Worm (Caenorhabditis elegans) whole organism, L4 larva: Measurements from ENCODE around the gene rsks-1.

ENCODE experiments used
- Y48G9A.11 ChIP-seq: fragments of 200-800 bp; sonication (Bioruptor generic); IDR thresholded peaks from 2 replicates; pipeline ENCODE4 v1.3.6; 2022; ENCODE audit warnings: missing genetic modification reagents, missing genetic modification characterization, missing compliant biosample characterization
- Y5F2A.4 ChIP-seq: fragments of 200-800 bp; sonication (Bioruptor generic); optimal IDR thresholded peaks from 2 replicates; lab custom pipeline; 2018; ENCODE audit warnings: mild to moderate bottlenecking, missing genetic modification characterization, missing compliant biosample characterization
- ZK546.5 ChIP-seq, 2 experiments: sonication (generic microtip); optimal IDR thresholded peaks; 2 replicates each; lab custom pipeline; 2017; ENCODE audit warnings: missing biosample characterization in 2 of 2, missing genetic modification characterization in 2 of 2
- aha-1 ChIP-seq: fragments of 150-350 bp; peaks from one replicate; lab custom pipeline; 2014; ENCODE audit warnings: missing biosample characterization, missing genetic modification characterization
- aly-2 ChIP-seq: sonication (generic microtip); optimal IDR thresholded peaks from 2 replicates; lab custom pipeline; 2018; ENCODE audit warnings: missing biosample characterization, missing genetic modification characterization
- ama-1 ChIP-seq: fragments of 150-350 bp; optimal IDR thresholded peaks from 2 replicates; lab custom pipeline; 2014; ENCODE audit warnings: inconsistent platforms, mixed read lengths
- ceh-32 ChIP-seq: sonication (generic microtip); optimal IDR thresholded peaks from 2 replicates; lab custom pipeline; 2016; ENCODE audit warnings: mild to moderate bottlenecking, missing genetic modification characterization, missing compliant biosample characterization; ENCODE audit not compliant: poor library complexity
- cey-2 ChIP-seq: sonication (generic microtip); optimal IDR thresholded peaks from 3 replicates; lab custom pipeline; 2017; ENCODE audit warnings: missing genetic modification characterization, mild to moderate bottlenecking, missing compliant biosample characterization, antibody characterized with exemption, borderline replicate concordance; ENCODE audit not compliant: insufficient read depth
- daf-12 ChIP-seq: fragments of 150-350 bp; optimal IDR thresholded peaks from 2 replicates; lab custom pipeline; 2014; ENCODE audit warnings: missing biosample characterization, missing genetic modification reagents, missing genetic modification characterization
- daf-16 ChIP-seq, 3 experiments: sonication (generic microtip); optimal IDR thresholded peaks; 2 replicates each; lab custom pipeline; 2016 to 2017; ENCODE audit warnings: missing genetic modification characterization in 3 of 3, missing genetic modification reagents in 3 of 3, mild to moderate bottlenecking in 2 of 3, missing compliant biosample characterization in 2 of 3, missing biosample characterization in 1 of 3, moderate library complexity in 1 of 3
- dmd-6 ChIP-seq: fragments of 200-800 bp; sonication (Bioruptor generic); IDR thresholded peaks from 2 replicates; pipeline ENCODE4 v1.3.6; 2022; ENCODE audit warnings: missing genetic modification reagents, missing genetic modification characterization, missing compliant biosample characterization
- dpl-1 ChIP-seq: fragments of 150-350 bp; optimal IDR thresholded peaks from 2 replicates; lab custom pipeline; 2014; ENCODE audit warnings: missing biosample characterization, missing genetic modification reagents, missing genetic modification characterization
- duxl-1 ChIP-seq: sonication (generic microtip); optimal IDR thresholded peaks from 2 replicates; lab custom pipeline; 2016; ENCODE audit warnings: mild to moderate bottlenecking, missing genetic modification characterization, moderate library complexity, missing compliant biosample characterization; ENCODE audit not compliant: poor library complexity
- dve-1 ChIP-seq: sonication (generic microtip); optimal IDR thresholded peaks from 2 replicates; lab custom pipeline; 2017; ENCODE audit warnings: antibody characterized with exemption, mild to moderate bottlenecking, missing genetic modification characterization, missing compliant biosample characterization; ENCODE audit not compliant: insufficient read depth
- hif-1 ChIP-seq, 2 experiments: sonication (generic microtip); optimal IDR thresholded peaks; 2 replicates each; lab custom pipeline; 2016 to 2017; ENCODE audit warnings: missing compliant biosample characterization in 2 of 2, missing genetic modification characterization in 2 of 2, missing genetic modification reagents in 2 of 2, missing genotype in 2 of 2, mild to moderate bottlenecking in 1 of 2
- hlh-11 ChIP-seq: fragments of 200-800 bp; sonication (Bioruptor generic); optimal IDR thresholded peaks from 2 replicates; lab custom pipeline; 2018; ENCODE audit warnings: mild to moderate bottlenecking, missing genetic modification characterization, missing compliant biosample characterization
- hlh-30 ChIP-seq: sonication (generic microtip); optimal IDR thresholded peaks from 2 replicates; lab custom pipeline; 2017; ENCODE audit warnings: antibody characterized with exemption, mild to moderate bottlenecking, missing genetic modification characterization, missing compliant biosample characterization; ENCODE audit not compliant: insufficient read depth
- lin-13 ChIP-seq: fragments of 150-350 bp; optimal IDR thresholded peaks from 2 replicates; lab custom pipeline; 2014; ENCODE audit warnings: missing biosample characterization, missing genetic modification reagents, missing genetic modification characterization
- lin-15B ChIP-seq: fragments of 150-350 bp; sonication (generic microtip); optimal IDR thresholded peaks from 3 replicates; lab custom pipeline; 2014; ENCODE audit warnings: missing biosample characterization, missing genetic modification characterization
- lin-29 ChIP-seq: fragments of 200-800 bp; sonication (Bioruptor generic); IDR thresholded peaks from 2 replicates; pipeline ENCODE4 v1.3.6; 2022; ENCODE audit warnings: missing genetic modification reagents, missing genetic modification characterization, missing compliant biosample characterization
- lin-38 ChIP-seq: fragments of 200-800 bp; sonication (Bioruptor generic); IDR thresholded peaks from 2 replicates; pipeline ENCODE4 v1.3.6; 2022; ENCODE audit warnings: missing genetic modification reagents, missing genetic modification characterization, missing compliant biosample characterization
- lin-39 ChIP-seq: fragments of 150-350 bp; optimal IDR thresholded peaks from 2 replicates; lab custom pipeline; 2014; ENCODE audit warnings: missing biosample characterization, missing genetic modification reagents, missing genetic modification characterization
- mdl-1 ChIP-seq, 2 experiments: fragments of 150-350 bp in 1 of 2; sonication (generic microtip) in 1 of 2; optimal IDR thresholded peaks; 2 replicates each; lab custom pipeline; 2014 to 2017; ENCODE audit warnings: missing biosample characterization in 2 of 2, missing genetic modification characterization in 2 of 2
- mep-1 ChIP-seq: fragments of 150-350 bp; sonication (generic microtip); optimal IDR thresholded peaks from 3 replicates; lab custom pipeline; 2014; ENCODE audit warnings: missing biosample characterization, missing genetic modification characterization
- mes-2 ChIP-seq: sonication (generic microtip); optimal IDR thresholded peaks from 2 replicates; lab custom pipeline; 2016; ENCODE audit warnings: missing genotype, mild to moderate bottlenecking, missing genetic modification characterization, missing compliant biosample characterization; ENCODE audit not compliant: poor library complexity, severe bottlenecking
- mxl-3 ChIP-seq: fragments of 200-800 bp; sonication (Bioruptor generic); optimal IDR thresholded peaks from 2 replicates; lab custom pipeline; 2018; ENCODE audit warnings: mild to moderate bottlenecking, missing genetic modification characterization, missing compliant biosample characterization
- nhr-111 ChIP-seq: fragments of 200-800 bp; sonication (Bioruptor generic); optimal IDR thresholded peaks from 2 replicates; lab custom pipeline; 2018; ENCODE audit warnings: mild to moderate bottlenecking, missing genetic modification characterization, missing compliant biosample characterization
- nhr-28 ChIP-seq: fragments of 150-350 bp; optimal IDR thresholded peaks from 2 replicates; lab custom pipeline; 2014; ENCODE audit warnings: missing biosample characterization, missing genetic modification characterization
- nhr-41 ChIP-seq: fragments of 200-800 bp; sonication (Bioruptor generic); IDR thresholded peaks from 2 replicates; pipeline ENCODE4 v1.3.6; 2022; ENCODE audit warnings: missing genetic modification reagents, missing genetic modification characterization, missing compliant biosample characterization
- nhr-6 ChIP-seq: fragments of 150-350 bp; optimal IDR thresholded peaks from 2 replicates; lab custom pipeline; 2014; ENCODE audit warnings: missing biosample characterization, missing genetic modification characterization
- nhr-76 ChIP-seq: fragments of 150-350 bp; optimal IDR thresholded peaks from 2 replicates; lab custom pipeline; 2014; ENCODE audit warnings: missing biosample characterization, missing genetic modification characterization
- nhr-77 ChIP-seq: fragments of 150-350 bp; optimal IDR thresholded peaks from 2 replicates; lab custom pipeline; 2014; ENCODE audit warnings: missing biosample characterization, missing genetic modification characterization
- pqm-1 ChIP-seq: sonication (generic microtip); optimal IDR thresholded peaks from 2 replicates; lab custom pipeline; 2017; ENCODE audit warnings: missing biosample characterization, missing genetic modification characterization
- tag-97 ChIP-seq: fragments of 200-800 bp; sonication (Bioruptor generic); IDR thresholded peaks from 2 replicates; pipeline ENCODE4 v1.3.6; 2022; ENCODE audit warnings: missing genetic modification characterization, missing compliant biosample characterization
- unc-62 ChIP-seq, 3 experiments: fragments of 150-350 bp in 1 of 3; sonication (generic microtip); optimal IDR thresholded peaks in 2 of 3; peaks in 1 of 3; 1 replicate in 1 of 3; 2 replicates in 2 of 3; lab custom pipeline; 2014 to 2017; ENCODE audit warnings: missing biosample characterization in 3 of 3, missing genetic modification characterization in 3 of 3, missing genetic modification reagents in 3 of 3, missing genotype in 1 of 3
- zfp-3 ChIP-seq: fragments of 200-800 bp; sonication (Bioruptor generic); conservative IDR thresholded peaks from 2 replicates; pipeline ENCODE4 v1.3.6; 2022; ENCODE audit warnings: missing genetic modification reagents, missing genetic modification characterization, missing compliant biosample characterization
- ztf-11 ChIP-seq: fragments of 150-350 bp; optimal IDR thresholded peaks from 2 replicates; lab custom pipeline; 2014; ENCODE audit warnings: missing biosample characterization, missing genetic modification characterization

The rsks-1 gene

ce11 chrIII:11236788-11237187 is 8.1 kb upstream of the rsks-1 start, which contains the start of the genes Y47D3A.14 and aakb-2:
TSS of gene Y47D3A.14 (minus strand) at chrIII:11236868.
TSS of gene aakb-2 (plus strand) at chrIII:11237143.
- TF ChIP-seq Y5F2A.4 (no peak), Y48G9A.11 (GFP tag; lab: Robert Waterston, UW) (no peak), daf-16 (GFP tag; optimal IDR thresholded peaks at IDR 0.05; lab: Kevin White, UChicago) (peak in 1 of 2 experiments; percentile 7), daf-16 (tag; optimal IDR thresholded peaks at IDR 0.05; lab: Kevin White, UChicago) (peak; percentile 68), zfp-3 (GFP tag; lab: Robert Waterston, UW) (no peak), nhr-28 (tag; lab: Kevin White, UChicago) (peak; percentile 21), ztf-11 (tag; lab: Kevin White, UChicago) (no peak), nhr-111 (no peak), mdl-1 (tag; optimal IDR thresholded peaks at IDR 0.05; lab: Kevin White, UChicago) (peak in 1 of 2 experiments; percentile 49), nhr-41 (GFP tag; lab: Robert Waterston, UW) (no peak), lin-13 (GFP tag; lab: Kevin White, UChicago) (peak; percentile 46), lin-39 (tag; lab: Kevin White, UChicago) (no peak), dmd-6 (GFP tag; lab: Robert Waterston, UW) (peak; percentile 32; the same call in 1 of the 2 replicates), nhr-77 (tag; lab: Kevin White, UChicago) (peak; percentile 54), hlh-11 (tag; lab: Kevin White, UChicago) (peak; percentile 91), hlh-30 (tag; lab: Kevin White, UChicago) (peak; percentile 96), daf-12 (tag; lab: Kevin White, UChicago) (no peak), hif-1 (tag; optimal IDR thresholded peaks at IDR 0.05; lab: Kevin White, UChicago) (peak in 1 of 2 experiments; percentile 53), lin-38 (GFP tag; lab: Robert Waterston, UW) (peak; percentile 51), ama-1 (peak; percentile 22), mes-2 (tag; lab: Kevin White, UChicago) (peak; percentile 86), dpl-1 (GFP tag; lab: Kevin White, UChicago) (peak; percentile 57)

ce11 chrIII:11237741-11238140 is 7.2 kb upstream of the rsks-1 start:
- TF ChIP-seq lin-15B (no peak), hlh-30 (tag; lab: Kevin White, UChicago) (peak; percentile 21), aly-2 (no peak), cey-2 (tag; lab: Kevin White, UChicago) (no peak), Y5F2A.4 (no peak), nhr-76 (tag; lab: Kevin White, UChicago) (no peak), ceh-32 (tag; lab: Kevin White, UChicago) (no peak), duxl-1 (tag; lab: Kevin White, UChicago) (no peak)

- TF ChIP-seq zfp-3 (GFP tag; lab: Robert Waterston, UW), result no peak
- 0 out of 2 replicates have a peak, but pooled peaks have one; percentile 19 for TF ChIP-seq lin-38 (GFP tag; lab: Robert Waterston, UW)
Measured at ce11 chrIII:11238309-11238708, 6.6 kb upstream of the rsks-1 start.

DNA sequence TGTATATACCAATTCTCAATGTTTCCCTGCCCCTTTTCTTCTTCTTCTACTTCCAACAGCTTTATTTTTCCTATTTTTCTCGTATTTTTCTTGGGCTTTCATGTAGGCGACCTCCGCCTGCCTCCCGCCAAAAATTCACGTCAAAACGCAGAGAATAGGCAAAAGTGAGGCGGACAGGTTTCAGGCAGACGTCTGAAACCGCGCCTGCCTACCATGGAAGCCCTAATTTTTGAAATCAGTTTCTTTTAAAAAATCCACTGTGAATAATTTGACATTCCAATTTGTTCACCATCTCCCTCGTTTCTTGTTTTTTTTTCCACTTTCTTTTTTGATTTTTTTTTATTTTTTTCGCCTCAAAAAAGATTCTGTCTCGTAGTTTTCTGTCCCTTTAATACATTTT is 6.1 kb upstream of the rsks-1 start:
- TF ChIP-seq nhr-28 (tag; lab: Kevin White, UChicago) (no peak), pqm-1 (tag; lab: Kevin White, UChicago) (no peak), lin-29 (GFP tag; lab: Robert Waterston, UW) (no peak), aha-1 (tag; lab: Kevin White, UChicago) (peak; percentile 85)

ce11 chrIII:11240776-11241175 is 4.1 kb upstream of the rsks-1 start:
- TF ChIP-seq ZK546.5 (tag; optimal IDR thresholded peaks at IDR 0.05; lab: Kevin White, UChicago) (no peak), lin-15B (no peak), unc-62 (GFP tag; optimal IDR thresholded peaks at IDR 0.05 in 1 of 2; lab: Kevin White, UChicago) (peak in 1 of 2 experiments; percentile 16), unc-62 (tag; optimal IDR thresholded peaks at IDR 0.05; lab: Kevin White, UChicago) (no peak), aha-1 (tag; lab: Kevin White, UChicago) (peak; percentile 9), daf-16 (GFP tag; optimal IDR thresholded peaks at IDR 0.05; lab: Kevin White, UChicago) (no peak), daf-16 (tag; optimal IDR thresholded peaks at IDR 0.05; lab: Kevin White, UChicago) (peak; percentile 40), tag-97 (GFP tag; lab: Robert Waterston, UW) (no peak), hlh-30 (tag; lab: Kevin White, UChicago) (peak; percentile 26), pqm-1 (tag; lab: Kevin White, UChicago) (peak; percentile 21), nhr-28 (tag; lab: Kevin White, UChicago) (peak; percentile 85), hlh-11 (tag; lab: Kevin White, UChicago) (peak; percentile 16), nhr-6 (peak; percentile 35), dmd-6 (GFP tag; lab: Robert Waterston, UW) (peak; percentile 34; the same call in 1 of the 2 replicates), dve-1 (peak; percentile 35), ama-1 (no peak), mxl-3 (no peak), mep-1 (tag; lab: Kevin White, UChicago) (peak; percentile 11)
